Worm (Caenorhabditis elegans) whole organism, early embryonic: ENCODE data around the gene str-3.

ENCODE experiments used
- ama-1 ChIP-seq: fragments of 150-350 bp; optimal IDR thresholded peaks from 2 replicates; lab custom pipeline; 2014
- ceh-36 ChIP-seq: sonication (generic microtip); optimal IDR thresholded peaks from 2 replicates; lab custom pipeline; 2016; ENCODE audit warnings: missing genetic modification characterization, inconsistent platforms, missing compliant biosample characterization
- ets-7 ChIP-seq: sonication (generic microtip); optimal IDR thresholded peaks from 2 replicates; lab custom pipeline; 2016; ENCODE audit warnings: missing genotype, missing genetic modification characterization, missing compliant biosample characterization
- flt-1 ChIP-seq: fragments of 200-800 bp; sonication (Bioruptor generic); IDR thresholded peaks from 2 replicates; pipeline ENCODE4 v1.3.6; 2022; ENCODE audit warnings: missing genetic modification characterization, missing compliant biosample characterization
- hmg-4 ChIP-seq: fragments of 200-800 bp; sonication (Bioruptor generic); optimal IDR thresholded peaks from 2 replicates; lab custom pipeline; 2018; ENCODE audit warnings: mild to moderate bottlenecking, missing genetic modification characterization, missing compliant biosample characterization
- pes-1 ChIP-seq: fragments of 200-800 bp; sonication (Bioruptor generic); IDR thresholded peaks from 2 replicates; pipeline ENCODE4 v1.3.6; 2022; ENCODE audit warnings: missing genetic modification reagents, missing genetic modification characterization, missing compliant biosample characterization
- scrt-1 ChIP-seq: fragments of 200-800 bp; sonication (Bioruptor generic); IDR thresholded peaks from 2 replicates; pipeline ENCODE4 v1.3.6; 2022; ENCODE audit warnings: missing genetic modification characterization, missing compliant biosample characterization
- sea-1 ChIP-seq: fragments of 200-800 bp; sonication (Bioruptor generic); conservative IDR thresholded peaks from 2 replicates; pipeline ENCODE4 v1.3.6; 2022; ENCODE audit warnings: missing genetic modification characterization, missing compliant biosample characterization
- tbx-37 ChIP-seq: fragments of 200-800 bp; sonication (Bioruptor generic); conservative IDR thresholded peaks from 2 replicates; pipeline ENCODE4 v1.3.6; 2022; ENCODE audit warnings: missing genetic modification reagents, missing genetic modification characterization, missing compliant biosample characterization
- tra-4 ChIP-seq: sonication (generic microtip); optimal IDR thresholded peaks from 2 replicates; lab custom pipeline; 2017; ENCODE audit warnings: missing genetic modification characterization, missing compliant biosample characterization

- no peak for TF ChIP-seq hmg-4 (GFP tag; lab: Kevin White, UChicago)
- no peak for TF ChIP-seq flt-1 (GFP tag; lab: Robert Waterston, UW)
- no peak for TF ChIP-seq ceh-36 (tag; lab: Kevin White, UChicago)
- no peak for TF ChIP-seq ama-1
- no peak for TF ChIP-seq tbx-37 (GFP tag; lab: Robert Waterston, UW)
- no peak for TF ChIP-seq tra-4
- TF ChIP-seq ets-7 (tag; lab: Kevin White, UChicago), result no peak
- TF ChIP-seq scrt-1 (GFP tag; lab: Robert Waterston, UW), result no peak
- no peak for TF ChIP-seq sea-1 (GFP tag; lab: Robert Waterston, UW)
- TF ChIP-seq pes-1 (GFP tag; lab: Robert Waterston, UW), result no peak
Measured at ce11 chrIV:11146962-11147470, 46.8 kb upstream of the str-3 start, which contains the start of gene pigq-1.
